Worm (Caenorhabditis elegans) whole organism, late embryonic: ENCODE measurements around the gene pqn-37.

Experiments
- ama-1 ChIP-seq: fragments of 150-350 bp; optimal IDR thresholded peaks from 2 replicates; lab custom pipeline; 2014
- elt-2 ChIP-seq: sonication (generic microtip); optimal IDR thresholded peaks from 2 replicates; lab custom pipeline; 2016; ENCODE audit warnings: missing genetic modification reagents, missing genetic modification characterization, missing compliant biosample characterization
- sox-2 ChIP-seq: fragments of 200-800 bp; sonication (Bioruptor generic); IDR thresholded peaks from 2 replicates; pipeline ENCODE4 v1.3.6; 2022; ENCODE audit warnings: missing genetic modification reagents, missing genetic modification characterization, missing compliant biosample characterization

DNA sequence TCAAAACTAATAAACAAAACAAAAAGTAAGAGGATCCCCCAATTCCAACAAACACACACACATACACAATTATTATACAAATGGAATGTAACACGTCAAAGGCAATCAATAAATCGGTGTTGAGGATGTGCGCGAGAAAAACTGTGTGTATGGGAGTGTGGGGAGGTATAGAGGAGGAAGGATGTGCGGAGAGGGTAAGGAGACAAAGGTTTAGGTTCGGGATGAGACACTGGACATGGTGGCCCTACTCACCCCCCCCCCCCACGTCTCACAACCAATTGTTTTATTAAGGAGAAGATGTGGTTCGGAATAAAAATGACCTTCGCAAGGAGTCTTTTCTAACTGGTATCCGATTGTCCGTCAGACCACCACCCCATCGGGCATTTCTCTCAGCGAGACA, 27.2 kb downstream of the pqn-37 start:
- TF ChIP-seq sox-2, result no peak
- no peak for TF ChIP-seq ama-1 (lab: Kevin White, UChicago)
- TF ChIP-seq elt-2 (tag; lab: Kevin White, UChicago), result no peak
